Worm (Caenorhabditis elegans): ENCODE data around the gene spv-1.

spv-1 gene

DNA sequence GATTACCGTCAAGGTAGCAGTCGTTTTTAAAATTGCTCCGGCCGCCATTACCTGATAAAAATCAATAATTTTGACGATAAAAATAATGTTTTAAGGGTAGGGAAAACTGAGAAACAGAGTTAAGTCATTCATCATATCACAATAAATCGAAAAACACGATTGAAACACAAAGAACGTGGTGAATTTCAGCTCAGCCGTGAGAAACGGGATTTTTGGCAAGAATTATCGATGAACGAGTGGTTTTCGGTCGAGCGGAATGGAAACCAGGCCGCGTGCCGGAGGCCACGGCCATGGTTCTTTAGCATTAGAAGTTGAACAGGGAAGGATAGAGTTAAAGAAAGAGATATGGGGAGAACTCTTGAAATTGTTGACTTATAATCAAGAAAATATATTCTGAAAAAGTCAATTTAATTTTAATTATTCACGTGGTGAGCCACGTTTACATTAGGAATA is 49.2 kb downstream of the spv-1 start, which contains the start of the genes vha-4 and T01H3.5:
Gene vha-4 (minus strand): TSS at position 51 of the 453 bp plus-strand sequence.
Gene T01H3.5 (plus strand): TSS at position 351 of the 453 bp plus-strand sequence.
- TF ChIP-seq F49E8.2 (tag; optimal IDR thresholded peaks at IDR 0.05; ENCODE audit: insufficient read depth) (no peak), zfh-2 (GFP tag; conservative IDR thresholded peaks at IDR 0.05) (0 out of 2 replicates have a peak, but pooled peaks have one; percentile 8), nhr-80 (tag; optimal IDR thresholded peaks at IDR 0.05) (peak; percentile 55), bed-1 (GFP tag; IDR thresholded peaks at IDR 0.05) (no peak)

ce11 chrII:7877744-7878468 is 50.6 kb downstream of the spv-1 start, which contains the start of gene T01H3.2:
TSS of gene T01H3.2 (minus strand) at chrII:7877994.
- TF ChIP-seq nhr-90 (tag; optimal IDR thresholded peaks at IDR 0.05), result no peak
- peak; percentile 9 for TF ChIP-seq atf-7 (tag; optimal IDR thresholded peaks at IDR 0.05)
- TF ChIP-seq nfyb-1 (GFP tag; IDR thresholded peaks at IDR 0.05), result peak; percentile 33; the same call in 1 of the 2 replicates
- peak; percentile 51 for TF ChIP-seq tlf-1 (GFP tag; optimal IDR thresholded peaks at IDR 0.05)
- no peak for TF ChIP-seq snpc-3.4 (tag; optimal IDR thresholded peaks at IDR 0.05)
- TF ChIP-seq somi-1 (GFP tag; optimal IDR thresholded peaks at IDR 0.05), result no peak
- peak; percentile 37 for TF ChIP-seq lin-54 (GFP tag; optimal IDR thresholded peaks at IDR 0.05)
- no peak for TF ChIP-seq F52B5.7 (tag; optimal IDR thresholded peaks at IDR 0.05)
- TF ChIP-seq ceh-100 (GFP tag; IDR thresholded peaks at IDR 0.05), result no peak
- peak; percentile 21 for TF ChIP-seq tbp1 (GFP tag; optimal IDR thresholded peaks at IDR 0.05)
- no peak for TF ChIP-seq Y53G8AR.9 (GFP tag; conservative IDR thresholded peaks at IDR 0.05)
- TF ChIP-seq cebp-2 (GFP tag; IDR thresholded peaks at IDR 0.05), result no peak
- no peak for TF ChIP-seq aptf-3 (GFP tag; IDR thresholded peaks at IDR 0.05)
- no peak for TF ChIP-seq dpl-1 (GFP tag; optimal IDR thresholded peaks at IDR 0.05)
- TF ChIP-seq unc-62 (GFP tag; optimal IDR thresholded peaks at IDR 0.05), result no peak
- no peak for TF ChIP-seq cebp-1 (GFP tag; IDR thresholded peaks at IDR 0.05)
- TF ChIP-seq cebp-1 (tag; optimal IDR thresholded peaks at IDR 0.05), result peak; percentile 21
- TF ChIP-seq lin-35 (GFP tag; optimal IDR thresholded peaks at IDR 0.05), result peak in 1 of 3 experiments; percentile 22
- no peak for TF ChIP-seq ceh-27 (GFP tag; optimal IDR thresholded peaks at IDR 0.05)
- TF ChIP-seq chd-7 (tag; optimal IDR thresholded peaks at IDR 0.05), result peak; percentile 28
- no peak for TF ChIP-seq ceh-79 (tag; optimal IDR thresholded peaks at IDR 0.05)
- 0 out of 2 replicates have a peak, but pooled peaks have one; percentile 10 for TF ChIP-seq B0336.3 (GFP tag; IDR thresholded peaks at IDR 0.05)
- TF ChIP-seq athp-1 (tag; optimal IDR thresholded peaks at IDR 0.05), result no peak

DNA sequence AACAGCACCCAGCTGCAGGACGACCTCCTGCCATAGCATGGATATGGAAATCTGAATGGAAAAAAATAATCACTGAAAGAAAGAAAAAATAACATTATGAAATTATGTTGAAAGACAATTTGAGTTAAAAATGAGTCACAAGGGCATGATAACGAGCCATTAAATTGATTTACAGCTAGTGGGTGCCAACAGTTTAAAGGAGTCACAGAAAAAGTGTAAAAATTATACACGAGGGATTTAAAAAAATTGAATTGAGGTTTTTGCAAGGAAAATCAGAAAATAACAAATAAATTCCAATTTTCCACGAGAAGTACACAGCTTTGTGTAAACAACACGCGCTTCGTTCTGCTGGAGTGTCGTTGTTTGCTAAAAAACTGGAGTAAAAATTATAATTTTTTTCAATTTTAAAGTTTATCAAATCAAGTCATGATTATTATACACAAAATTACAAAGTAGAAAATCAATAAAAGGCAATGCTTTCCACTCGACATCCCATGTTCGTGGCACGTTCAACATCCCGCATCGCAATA is 54.6 kb downstream of the spv-1 start, which contains the start of gene T01H3.3:
Gene T01H3.3 (minus strand): TSS at position 51 of the 530 bp plus-strand sequence.
- TF ChIP-seq ceh-58 (GFP tag; IDR thresholded peaks at IDR 0.05), result no peak
- TF ChIP-seq attf-3 (GFP tag; conservative IDR thresholded peaks at IDR 0.05), result peak; percentile 91
- peak; percentile 27 for TF ChIP-seq F23B12.7 (tag; optimal IDR thresholded peaks at IDR 0.05; ENCODE audit: insufficient read depth)
- no peak for TF ChIP-seq cebp-1 (GFP tag; IDR thresholded peaks at IDR 0.05)
- peak; percentile 15 for TF ChIP-seq cebp-1 (tag; optimal IDR thresholded peaks at IDR 0.05)
- no peak for TF ChIP-seq Y53F4B.3 (GFP tag; IDR thresholded peaks at IDR 0.05)

ce11 chrII:7870632-7871031 is 57.9 kb downstream of the spv-1 start:
- peak; percentile 32 for TF ChIP-seq tlf-1 (GFP tag; optimal IDR thresholded peaks at IDR 0.05)
- peak; percentile 63; the same call in 1 of the 2 replicates for TF ChIP-seq pbrm-1 (GFP tag; IDR thresholded peaks at IDR 0.05)
- peak; percentile 49; the same call in 1 of the 2 replicates for TF ChIP-seq ceh-100 (GFP tag; IDR thresholded peaks at IDR 0.05)
- peak; percentile 30; the same call in 1 of the 2 replicates for TF ChIP-seq F33H1.4 (GFP tag; IDR thresholded peaks at IDR 0.05)
- peak; percentile 12 for TF ChIP-seq hrde-1 (tag; optimal IDR thresholded peaks at IDR 0.05; ENCODE audit: borderline replicate concordance)
- TF ChIP-seq xnd-1 (tag; optimal IDR thresholded peaks at IDR 0.05), result peak; percentile 33
- peak; percentile 54; the same call in 1 of the 2 replicates for TF ChIP-seq ekl-4 (GFP tag; IDR thresholded peaks at IDR 0.05)
- no peak for TF ChIP-seq fkh-3 (tag; optimal IDR thresholded peaks at IDR 0.05)
- peak; percentile 31 for TF ChIP-seq K12H6.12 (tag; optimal IDR thresholded peaks at IDR 0.05)
- peak; percentile 65 for TF ChIP-seq attf-5 (GFP tag; optimal IDR thresholded peaks at IDR 0.05)
- TF ChIP-seq athp-1 (tag; optimal IDR thresholded peaks at IDR 0.05), result peak; percentile 68
- TF ChIP-seq dox-1 (GFP tag; IDR thresholded peaks at IDR 0.05), result 0 out of 2 replicates have a peak, but pooled peaks have one; percentile 7
- 0 out of 2 replicates have a peak, but pooled peaks have one; percentile 37 for TF ChIP-seq Y56A3A.18 (GFP tag; IDR thresholded peaks at IDR 0.05)
- TF ChIP-seq hmg-1.2 (GFP tag; IDR thresholded peaks at IDR 0.05), result peak; percentile 42; the same call in 1 of the 2 replicates
